Worm (Caenorhabditis elegans): Measurements from ENCODE around the gene eif-3.G.

eif-3.G gene

DNA sequence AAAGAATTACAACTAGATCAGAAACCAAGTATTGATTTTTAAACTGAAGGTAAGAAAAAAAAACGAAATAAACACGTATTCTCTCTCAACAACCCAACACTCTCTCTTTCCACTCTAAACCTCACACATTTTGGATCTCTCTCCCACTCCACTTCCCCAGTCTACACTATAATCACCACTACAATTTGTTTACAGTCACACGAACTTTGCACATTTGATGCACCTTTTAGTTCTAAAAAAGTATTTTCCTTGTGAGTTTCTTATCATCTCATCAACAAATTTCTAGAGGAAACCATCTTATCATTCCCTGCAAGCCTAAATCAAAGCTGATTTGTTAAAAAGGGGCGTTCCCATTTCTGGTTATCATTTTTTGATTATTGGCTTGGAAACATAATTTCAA is 42.0 kb downstream of the eif-3.G start:
- TF ChIP-seq bed-3 (GFP tag; optimal IDR thresholded peaks at IDR 0.05) (no peak), flh-1 (GFP tag; optimal IDR thresholded peaks at IDR 0.05) (no peak), tbx-8 (GFP tag; optimal IDR thresholded peaks at IDR 0.05) (no peak), sptf-1 (tag; optimal IDR thresholded peaks at IDR 0.05) (no peak), ces-1 (GFP tag; optimal IDR thresholded peaks at IDR 0.05) (no peak), ceh-43 (GFP tag; optimal IDR thresholded peaks at IDR 0.05) (no peak), mls-2 (tag; optimal IDR thresholded peaks at IDR 0.05) (no peak), lin-13 (tag; optimal IDR thresholded peaks at IDR 0.05) (no peak), lin-32 (GFP tag; optimal IDR thresholded peaks at IDR 0.05) (no peak), mab-5 (tag; optimal IDR thresholded peaks at IDR 0.05) (no peak), unc-39 (tag; optimal IDR thresholded peaks at IDR 0.05) (no peak), drap-1 (GFP tag; optimal IDR thresholded peaks at IDR 0.05) (no peak), snpc-4 (tag; optimal IDR thresholded peaks at IDR 0.05) (no peak), nhr-2 (tag; optimal IDR thresholded peaks at IDR 0.05) (no peak), nhr-76 (tag; optimal IDR thresholded peaks at IDR 0.05) (no peak), lsy-2 (tag; optimal IDR thresholded peaks at IDR 0.05) (no peak), sem-2 (GFP tag; optimal IDR thresholded peaks at IDR 0.05) (no peak)

DNA sequence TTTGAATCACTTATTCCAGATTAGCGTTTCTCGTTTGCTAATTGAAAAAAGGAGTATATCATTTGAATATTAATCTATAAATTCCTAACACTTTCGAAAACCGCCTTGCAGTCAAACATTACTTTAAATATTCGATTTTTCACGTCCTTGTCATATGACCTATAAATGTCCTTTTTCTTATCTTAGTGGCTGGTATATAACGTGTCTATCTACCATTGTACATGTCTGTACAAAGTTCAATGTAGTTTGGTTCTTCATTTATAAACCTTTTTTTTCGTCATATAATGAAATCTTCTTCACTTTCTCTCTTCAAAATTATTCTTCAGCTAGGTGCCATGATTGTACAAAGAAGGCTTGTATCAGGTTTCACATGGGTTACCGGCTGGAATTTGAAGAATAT is 43.0 kb downstream of the eif-3.G start, which contains the start of gene gbh-2:
TSS of gene gbh-2 (plus strand) at position 277 of the 400 bp plus-strand sequence.
- TF ChIP-seq ceh-83 (GFP tag; optimal IDR thresholded peaks at IDR 0.05) (no peak), blmp-1 (tag; optimal IDR thresholded peaks at IDR 0.05) (no peak)

DNA sequence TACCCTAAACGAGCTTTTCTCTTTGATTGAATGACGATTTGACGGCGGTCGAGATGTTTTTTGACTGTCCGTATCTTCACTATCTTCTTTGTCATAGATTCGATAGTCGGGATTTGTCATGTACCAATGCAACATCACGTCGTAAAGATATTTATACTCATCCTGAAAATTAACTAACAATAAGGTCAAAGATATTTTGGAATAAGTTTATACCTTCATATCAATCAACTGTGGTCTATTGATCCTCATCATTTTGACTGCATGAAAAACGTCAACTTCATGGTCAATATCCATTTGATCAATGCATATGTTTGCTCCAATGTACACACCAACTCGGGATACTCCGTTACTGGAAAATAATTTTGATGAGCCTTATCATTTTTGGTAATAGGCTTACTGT is 45.6 kb downstream of the eif-3.G start:
- TF ChIP-seq ceh-83 (GFP tag; optimal IDR thresholded peaks at IDR 0.05) (no peak), ceh-43 (GFP tag; optimal IDR thresholded peaks at IDR 0.05) (no peak), tbx-8 (GFP tag; optimal IDR thresholded peaks at IDR 0.05) (no peak), flh-1 (GFP tag; optimal IDR thresholded peaks at IDR 0.05) (no peak), sem-2 (GFP tag; optimal IDR thresholded peaks at IDR 0.05) (no peak), ztf-11 (tag; optimal IDR thresholded peaks at IDR 0.05) (no peak), hlh-1 (tag; optimal IDR thresholded peaks at IDR 0.05) (no peak), mab-5 (tag; optimal IDR thresholded peaks at IDR 0.05) (no peak), pha-4 (tag; optimal IDR thresholded peaks at IDR 0.05) (no peak), zip-8 (tag; optimal IDR thresholded peaks at IDR 0.05) (no peak), snpc-4 (tag; optimal IDR thresholded peaks at IDR 0.05) (no peak), ham-2 (GFP tag; optimal IDR thresholded peaks at IDR 0.05) (no peak), nhr-76 (tag; optimal IDR thresholded peaks at IDR 0.05) (no peak)

Data from whole organism, mixed stage, embryonic.